Worm (Caenorhabditis elegans): ENCODE results near the gene syx-2.

Gene syx-2

DNA sequence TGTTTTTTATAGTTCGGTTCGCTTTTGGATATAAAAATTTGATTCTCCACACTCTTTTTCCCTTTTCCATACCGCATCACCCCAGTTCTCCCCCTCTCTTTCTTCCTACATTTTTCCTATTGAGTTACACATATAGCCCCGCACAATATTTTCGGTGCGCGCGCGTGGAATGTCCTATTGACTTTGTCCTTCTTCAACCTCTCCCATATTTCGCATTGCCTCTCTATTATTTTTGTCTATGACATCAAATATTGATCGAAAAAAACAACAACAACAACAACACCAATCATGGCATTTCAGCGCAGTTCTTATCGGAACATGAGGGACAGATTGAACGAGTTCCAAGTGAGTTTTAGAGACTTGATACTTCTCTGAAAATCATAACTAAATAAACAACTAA is at the start of gene syx-2:
Gene syx-2 (plus strand): TSS at position 301 of the 400 bp plus-strand sequence.
- TF ChIP-seq pax-1 (tag; optimal IDR thresholded peaks at IDR 0.05), result no peak
- no peak for TF ChIP-seq hlh-6 (tag; optimal IDR thresholded peaks at IDR 0.05)
- no peak for TF ChIP-seq pat-9 (tag; optimal IDR thresholded peaks at IDR 0.05)
- TF ChIP-seq nhr-11 (tag; optimal IDR thresholded peaks at IDR 0.05), result no peak
- no peak for TF ChIP-seq C38D4.7 (GFP tag; optimal IDR thresholded peaks at IDR 0.05)
- no peak for TF ChIP-seq zip-5 (tag; optimal IDR thresholded peaks at IDR 0.05)
- TF ChIP-seq hlh-30 (tag; optimal IDR thresholded peaks at IDR 0.05; ENCODE audit: insufficient read depth), result no peak
- no peak for TF ChIP-seq ceh-34 (tag; optimal IDR thresholded peaks at IDR 0.05)
- no peak for TF ChIP-seq ceh-24 (tag; optimal IDR thresholded peaks at IDR 0.05)
- no peak for TF ChIP-seq tbx-2 (tag; optimal IDR thresholded peaks at IDR 0.05)
- no peak for TF ChIP-seq ceh-19 (GFP tag; optimal IDR thresholded peaks at IDR 0.05)
- TF ChIP-seq lin-11 (tag; optimal IDR thresholded peaks at IDR 0.05), result no peak
- no peak for TF ChIP-seq Y22D7AL.16 (tag; optimal IDR thresholded peaks at IDR 0.05)

DNA sequence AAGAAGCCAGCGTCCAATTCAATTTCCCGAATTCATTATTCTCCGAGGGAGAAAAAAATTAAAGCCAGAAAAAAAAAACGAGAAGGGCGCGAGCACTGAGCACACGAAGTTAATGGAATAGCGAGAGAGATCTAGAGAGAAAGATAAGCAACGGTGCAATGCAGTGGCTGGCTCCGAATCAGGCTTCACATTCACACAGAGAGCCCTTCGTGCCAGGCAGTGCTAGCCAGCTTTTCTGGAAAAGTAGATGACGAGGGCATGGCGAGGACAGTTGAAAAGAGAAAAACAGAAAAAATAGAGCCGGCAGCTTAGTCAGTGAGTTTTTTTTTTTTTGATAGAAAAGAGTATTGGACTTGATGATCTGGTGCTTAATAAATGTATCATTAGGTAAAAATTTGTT is 46.3 kb upstream of the syx-2 start:
- no peak for TF ChIP-seq Y22D7AL.16 (tag; optimal IDR thresholded peaks at IDR 0.05)
- no peak for TF ChIP-seq unc-55 (GFP tag; optimal IDR thresholded peaks at IDR 0.05)
- no peak for TF ChIP-seq pqm-1 (tag; optimal IDR thresholded peaks at IDR 0.05)
- no peak for TF ChIP-seq ceh-24 (tag; optimal IDR thresholded peaks at IDR 0.05)
- TF ChIP-seq ttx-3 (tag; optimal IDR thresholded peaks at IDR 0.05), result no peak
- TF ChIP-seq T23F11.4 (GFP tag; optimal IDR thresholded peaks at IDR 0.05), result no peak
- no peak for TF ChIP-seq nhr-232 (tag; optimal IDR thresholded peaks at IDR 0.05)
- no peak for TF ChIP-seq hlh-13 (GFP tag; optimal IDR thresholded peaks at IDR 0.05)
- no peak for TF ChIP-seq pax-1 (tag; optimal IDR thresholded peaks at IDR 0.05)
- TF ChIP-seq unc-86 (tag; optimal IDR thresholded peaks at IDR 0.05), result no peak
- no peak for TF ChIP-seq ets-4 (tag; optimal IDR thresholded peaks at IDR 0.05)
- TF ChIP-seq elt-4 (tag; optimal IDR thresholded peaks at IDR 0.05), result no peak
- TF ChIP-seq pag-3 (tag; optimal IDR thresholded peaks at IDR 0.05; ENCODE audit: borderline replicate concordance), result no peak
- no peak for TF ChIP-seq C08G9.2 (tag; optimal IDR thresholded peaks at IDR 0.05)
- TF ChIP-seq che-1 (tag; optimal IDR thresholded peaks at IDR 0.05), result no peak

DNA sequence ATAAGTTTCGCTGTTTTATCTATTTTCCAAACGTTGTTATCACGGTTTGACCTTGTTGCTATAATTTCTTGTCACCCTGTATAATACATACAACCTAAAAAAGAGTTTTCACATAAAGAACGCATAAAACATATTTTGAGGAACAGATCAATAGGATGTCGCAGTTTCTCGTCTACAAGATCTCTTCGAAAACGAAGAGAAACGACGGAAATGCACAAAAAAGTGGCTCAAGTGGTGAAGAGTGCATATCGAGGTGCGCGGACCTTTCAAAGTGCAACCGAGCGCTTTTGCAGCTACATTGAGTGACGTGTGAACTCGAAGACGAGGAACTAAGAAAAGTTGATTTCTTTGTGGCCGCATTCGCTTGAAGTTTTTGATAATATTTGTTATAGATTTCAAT is 45.7 kb upstream of the syx-2 start, which contains the start of gene Y26E6A.2:
Gene Y26E6A.2 (minus strand): TSS at position 101 of the 400 bp plus-strand sequence.
- TF ChIP-seq hlh-13 (GFP tag; optimal IDR thresholded peaks at IDR 0.05), result no peak

DNA sequence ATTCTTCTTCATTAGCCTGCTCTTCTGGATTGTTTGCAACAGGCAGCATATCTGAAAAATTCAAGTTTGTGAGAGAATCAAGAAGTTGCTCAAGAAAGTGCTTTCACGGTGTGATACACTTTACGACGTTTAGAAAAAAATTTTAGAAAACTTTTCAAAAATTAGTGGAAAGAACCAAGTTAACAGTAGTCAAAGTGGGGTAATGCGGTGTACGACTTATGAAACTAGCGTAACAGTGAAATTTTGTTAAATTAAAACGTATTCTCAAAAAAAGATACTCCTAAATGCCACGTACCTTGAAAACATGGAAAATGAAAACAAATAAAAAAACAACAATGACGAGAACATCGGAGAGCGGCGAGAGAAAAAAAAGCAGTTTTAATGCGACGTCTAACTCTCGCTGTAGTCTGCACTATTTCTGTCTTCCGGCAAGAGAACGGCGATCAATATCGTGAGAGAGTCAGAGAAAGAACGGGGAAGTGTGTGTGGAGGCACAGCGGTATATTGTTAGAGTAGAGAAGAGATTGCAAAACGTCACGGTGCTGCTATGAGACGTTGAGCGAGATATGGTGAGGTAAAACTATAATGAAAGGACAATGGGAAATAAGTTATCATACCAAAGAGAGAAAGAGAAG is 42.7 kb upstream of the syx-2 start, which contains the start of gene ekl-5:
Gene ekl-5 (minus strand): TSS at position 51 of the 635 bp plus-strand sequence.
- no peak for TF ChIP-seq ceh-18 (tag; optimal IDR thresholded peaks at IDR 0.05)
- TF ChIP-seq che-1 (tag; optimal IDR thresholded peaks at IDR 0.05), result no peak
- TF ChIP-seq unc-3 (GFP tag; conservative IDR thresholded peaks at IDR 0.05), result no peak
- TF ChIP-seq unc-3 (tag; optimal IDR thresholded peaks at IDR 0.05), result no peak
- no peak for TF ChIP-seq zip-5 (tag; optimal IDR thresholded peaks at IDR 0.05)
- TF ChIP-seq F13H6.1 (tag; optimal IDR thresholded peaks at IDR 0.05), result no peak
- TF ChIP-seq unc-55 (GFP tag; optimal IDR thresholded peaks at IDR 0.05), result peak; percentile 36
- TF ChIP-seq elt-4 (tag; optimal IDR thresholded peaks at IDR 0.05), result no peak
- TF ChIP-seq ttx-3 (tag; optimal IDR thresholded peaks at IDR 0.05), result no peak
- peak; percentile 21 for TF ChIP-seq tbx-2 (tag; optimal IDR thresholded peaks at IDR 0.05)
- no peak for TF ChIP-seq hlh-15 (tag; optimal IDR thresholded peaks at IDR 0.05)
- peak; percentile 55 for TF ChIP-seq ceh-48 (tag; optimal IDR thresholded peaks at IDR 0.05)
- TF ChIP-seq ets-4 (tag; optimal IDR thresholded peaks at IDR 0.05), result no peak
- TF ChIP-seq eyg-1 (tag; optimal IDR thresholded peaks at IDR 0.05), result no peak
- TF ChIP-seq ceh-34 (tag; optimal IDR thresholded peaks at IDR 0.05), result peak; percentile 4
- TF ChIP-seq C38D4.7 (GFP tag; optimal IDR thresholded peaks at IDR 0.05), result no peak
- no peak for TF ChIP-seq pat-9 (tag; optimal IDR thresholded peaks at IDR 0.05)
- peak; percentile 38 for TF ChIP-seq nfya-1 (tag; optimal IDR thresholded peaks at IDR 0.05)
- TF ChIP-seq ceh-6 (GFP tag; optimal IDR thresholded peaks at IDR 0.05), result no peak
- peak; percentile 33 for TF ChIP-seq ceh-31 (tag; optimal IDR thresholded peaks at IDR 0.05)
- TF ChIP-seq ref-2 (tag; optimal IDR thresholded peaks at IDR 0.05), result peak; percentile 21

Data from whole organism, late embryonic.